Worm (Caenorhabditis elegans) whole organism, midembryonic: ENCODE data around the gene ZK669.2.

Experiments
- T22C8.4 ChIP-seq: fragments of 200-800 bp; sonication (Bioruptor generic); IDR thresholded peaks from 2 replicates; pipeline ENCODE4 v1.3.6; 2022; ENCODE audit warnings: missing genetic modification characterization, missing compliant biosample characterization
- cog-1 ChIP-seq: sonication (generic microtip); optimal IDR thresholded peaks from 2 replicates; lab custom pipeline; 2016; ENCODE audit warnings: missing genetic modification characterization, missing compliant biosample characterization
- flt-1 ChIP-seq: fragments of 200-800 bp; sonication (Bioruptor generic); IDR thresholded peaks from 2 replicates; pipeline ENCODE4 v1.3.6; 2022; ENCODE audit warnings: missing genetic modification characterization, missing compliant biosample characterization
- klf-2 ChIP-seq: fragments of 200-800 bp; sonication (Bioruptor generic); conservative IDR thresholded peaks from 2 replicates; pipeline ENCODE4 v1.3.6; 2022; ENCODE audit warnings: missing genetic modification reagents, missing genetic modification characterization, missing compliant biosample characterization
- med-1 ChIP-seq: sonication (generic microtip); optimal IDR thresholded peaks from 2 replicates; lab custom pipeline; 2017; ENCODE audit warnings: missing genetic modification characterization, mild to moderate bottlenecking, missing compliant biosample characterization, antibody characterized with exemption, missing genetic modification reagents; ENCODE audit not compliant: insufficient read depth
- ref-1 ChIP-seq: fragments of 200-800 bp; sonication (Bioruptor generic); conservative IDR thresholded peaks from 2 replicates; pipeline ENCODE4 v1.3.6; 2022; ENCODE audit warnings: missing genetic modification reagents, missing genetic modification characterization, missing compliant biosample characterization
- tab-1 ChIP-seq: fragments of 200-800 bp; sonication (Bioruptor generic); IDR thresholded peaks from 2 replicates; pipeline ENCODE4 v1.3.6; 2022; ENCODE audit warnings: missing genetic modification characterization, missing compliant biosample characterization
- ztf-23 ChIP-seq: fragments of 200-800 bp; sonication (Bioruptor generic); IDR thresholded peaks from 2 replicates; pipeline ENCODE4 v1.3.6; 2022; ENCODE audit warnings: missing genetic modification reagents, missing genetic modification characterization, missing compliant biosample characterization
- ztf-29 ChIP-seq: fragments of 200-800 bp; sonication (Bioruptor generic); IDR thresholded peaks from 2 replicates; pipeline ENCODE4 v1.3.6; 2022; ENCODE audit warnings: missing genetic modification reagents, missing genetic modification characterization, missing compliant biosample characterization

The ZK669.2 gene

ce11 chrII:7962181-7962580 is 24.2 kb upstream of the ZK669.2 start:
- TF ChIP-seq ztf-29 (GFP tag; lab: Robert Waterston, UW) (no peak), flt-1 (GFP tag; lab: Robert Waterston, UW) (no peak), tab-1 (GFP tag; lab: Robert Waterston, UW) (no peak), T22C8.4 (GFP tag; lab: Robert Waterston, UW) (no peak), med-1 (GFP tag; lab: Kevin White, UChicago) (no peak), ref-1 (no peak), cog-1 (no peak), ztf-23 (GFP tag; lab: Robert Waterston, UW) (no peak), klf-2 (no peak)

DNA sequence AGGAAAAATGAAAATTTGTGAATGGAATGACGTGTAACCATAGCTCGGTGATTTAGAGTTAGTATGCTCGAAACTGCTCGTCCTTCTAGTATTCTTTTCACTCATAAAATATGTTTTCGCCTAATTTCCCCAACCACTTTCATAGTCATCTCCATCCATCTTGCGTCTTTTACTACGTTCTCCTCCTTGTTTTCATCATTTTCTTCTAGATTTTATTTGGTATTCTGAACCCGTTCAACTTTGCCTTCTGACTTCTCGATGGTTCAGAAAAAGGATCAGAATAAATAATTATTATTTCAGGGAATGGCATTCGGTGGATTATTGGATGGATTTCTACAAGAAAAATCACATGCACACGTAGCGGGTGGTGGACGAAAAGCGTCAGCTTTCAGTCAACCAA is 20.6 kb upstream of the ZK669.2 start, which contains the start of gene C04H4.1:
TSS of gene C04H4.1 (plus strand) at position 301 of the 400 bp plus-strand sequence.
- no peak for TF ChIP-seq ztf-23 (GFP tag; lab: Robert Waterston, UW)
- no peak for TF ChIP-seq cog-1

DNA sequence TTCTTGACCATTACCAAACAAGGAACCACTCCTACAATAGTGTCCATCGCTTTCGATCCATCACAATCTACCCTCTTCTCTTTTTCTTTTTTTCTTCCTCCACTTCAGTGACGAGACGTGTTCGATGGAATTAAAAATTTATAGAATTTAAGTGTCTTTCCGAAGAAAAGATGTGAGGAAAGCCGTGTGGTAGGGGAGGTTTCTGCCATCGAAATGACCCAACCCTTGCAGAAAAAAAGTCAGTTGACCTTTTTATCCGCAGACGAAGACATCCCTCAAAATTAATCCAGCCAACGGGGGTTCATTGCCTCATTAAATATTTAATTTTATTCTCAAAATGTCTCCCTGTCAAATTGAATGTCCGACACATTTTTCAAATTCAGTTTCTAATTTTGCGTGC is 17.6 kb upstream of the ZK669.2 start:
- TF ChIP-seq ztf-23 (GFP tag; lab: Robert Waterston, UW) (no peak), klf-2 (no peak), ztf-29 (GFP tag; lab: Robert Waterston, UW) (no peak), tab-1 (GFP tag; lab: Robert Waterston, UW) (no peak), med-1 (GFP tag; lab: Kevin White, UChicago) (no peak), ref-1 (no peak), cog-1 (no peak), flt-1 (GFP tag; lab: Robert Waterston, UW) (no peak), T22C8.4 (GFP tag; lab: Robert Waterston, UW) (no peak)

DNA sequence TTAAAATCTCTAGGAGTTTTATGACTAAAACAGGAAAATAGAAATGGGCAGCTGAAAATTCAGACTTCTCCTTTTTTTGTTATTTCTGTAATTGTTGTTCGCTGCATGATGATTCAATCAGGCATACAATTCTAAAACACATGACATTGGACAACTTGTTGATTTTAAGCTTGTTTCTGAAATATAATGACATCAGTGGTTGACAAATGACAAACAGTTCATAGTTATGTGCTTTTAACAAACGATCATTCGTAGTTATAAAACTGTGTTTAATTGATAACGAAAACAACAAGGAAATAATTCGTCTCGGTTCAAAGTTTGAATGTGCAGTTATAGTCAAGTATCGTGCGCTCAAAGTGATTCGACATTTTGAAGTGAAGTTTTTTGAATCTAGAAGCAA is 10.3 kb upstream of the ZK669.2 start:
- TF ChIP-seq klf-2 = no peak
- TF ChIP-seq cog-1 = no peak
- TF ChIP-seq med-1 (GFP tag; lab: Kevin White, UChicago) = no peak
- TF ChIP-seq ref-1 = no peak
- TF ChIP-seq flt-1 (GFP tag; lab: Robert Waterston, UW) = no peak
- TF ChIP-seq tab-1 (GFP tag; lab: Robert Waterston, UW) = no peak
- TF ChIP-seq ztf-23 (GFP tag; lab: Robert Waterston, UW) = no peak
- no peak for TF ChIP-seq ztf-29 (GFP tag; lab: Robert Waterston, UW)
- no peak for TF ChIP-seq T22C8.4 (GFP tag; lab: Robert Waterston, UW)

DNA sequence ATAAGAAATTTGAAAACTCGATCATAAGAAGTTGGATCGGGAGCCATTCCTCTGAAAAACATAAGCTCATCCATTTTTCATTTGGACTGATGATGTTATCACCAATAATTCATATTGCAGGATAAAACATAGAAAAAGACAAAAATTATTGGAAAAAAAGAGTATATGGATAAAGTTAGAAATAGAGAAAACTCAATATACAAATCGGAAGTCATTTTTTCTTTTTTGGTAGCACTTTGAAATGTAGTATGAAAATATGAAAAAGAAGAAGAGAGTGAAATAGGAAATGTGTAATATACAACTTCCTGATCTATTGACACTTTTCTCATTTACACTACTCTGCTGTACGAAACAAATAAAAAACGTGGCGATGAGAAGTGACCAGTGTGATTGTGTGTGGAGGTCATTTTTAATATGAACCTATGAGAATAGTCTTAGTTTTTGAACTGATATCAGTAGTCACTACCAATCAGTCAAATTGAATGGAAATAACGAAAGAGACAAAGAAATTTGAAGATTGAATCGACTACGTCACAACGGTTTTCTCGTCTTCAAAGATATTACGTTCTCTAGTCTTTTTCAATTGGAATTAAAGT is 8.9 kb upstream of the ZK669.2 start, which contains the start of gene ZK669.5:
TSS of gene ZK669.5 (minus strand) at position 51 of the 596 bp plus-strand sequence.
- TF ChIP-seq ref-1 = no peak
- no peak for TF ChIP-seq ztf-29 (GFP tag; lab: Robert Waterston, UW)
- no peak for TF ChIP-seq tab-1 (GFP tag; lab: Robert Waterston, UW)
- TF ChIP-seq flt-1 (GFP tag; lab: Robert Waterston, UW) = no peak
- TF ChIP-seq T22C8.4 (GFP tag; lab: Robert Waterston, UW) = no peak
- TF ChIP-seq ztf-23 (GFP tag; lab: Robert Waterston, UW) = no peak
- no peak for TF ChIP-seq med-1 (GFP tag; lab: Kevin White, UChicago)
- no peak for TF ChIP-seq klf-2
- no peak for TF ChIP-seq cog-1

DNA sequence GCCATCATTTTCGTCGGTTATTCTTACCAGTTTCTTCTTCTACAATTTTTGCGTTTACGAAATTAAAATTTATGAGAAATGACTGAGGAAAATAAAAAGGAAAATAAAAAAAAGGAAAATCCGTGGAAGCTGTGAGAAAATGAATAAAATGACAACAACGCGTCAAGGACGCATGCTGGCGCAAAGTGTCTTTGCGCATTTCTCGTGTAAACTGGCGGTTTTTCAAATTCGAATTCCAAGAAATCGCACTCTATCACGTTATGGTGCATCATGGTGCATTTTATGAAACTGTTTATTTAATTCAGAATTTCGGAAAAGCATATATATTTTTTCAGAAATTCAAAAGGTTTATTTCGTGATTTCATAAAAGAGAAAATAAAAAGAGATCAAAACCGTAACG is 7.2 kb upstream of the ZK669.2 start, which contains the start of gene dbt-1:
TSS of gene dbt-1 (minus strand) at position 39 of the 400 bp plus-strand sequence.
- no peak for TF ChIP-seq ztf-29 (GFP tag; lab: Robert Waterston, UW)
- peak; percentile 21 for TF ChIP-seq cog-1

DNA sequence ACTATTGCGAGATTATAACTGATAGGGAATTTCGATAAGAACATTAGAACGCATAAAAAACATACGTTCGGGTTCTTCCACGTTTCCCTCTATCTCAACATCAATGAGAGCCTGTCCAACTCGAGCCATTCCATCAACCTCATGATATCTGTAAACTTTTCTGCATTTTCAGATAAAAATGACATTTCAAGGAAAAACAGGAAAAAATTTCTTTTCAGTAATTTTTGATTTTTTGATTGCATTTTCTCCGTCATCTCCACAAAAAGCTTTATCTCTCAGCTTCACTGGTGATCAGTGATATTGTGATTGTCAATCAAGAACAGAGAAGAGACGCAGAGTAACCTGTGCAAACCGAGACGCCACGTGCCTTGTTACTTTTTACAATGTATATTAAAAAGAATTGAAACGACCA is 6.4 kb upstream of the ZK669.2 start:
- TF ChIP-seq cog-1 = no peak
- TF ChIP-seq T22C8.4 (GFP tag; lab: Robert Waterston, UW) = no peak
- no peak for TF ChIP-seq klf-2
- no peak for TF ChIP-seq ref-1
- no peak for TF ChIP-seq flt-1 (GFP tag; lab: Robert Waterston, UW)
- no peak for TF ChIP-seq ztf-23 (GFP tag; lab: Robert Waterston, UW)
- TF ChIP-seq tab-1 (GFP tag; lab: Robert Waterston, UW) = no peak
- TF ChIP-seq ztf-29 (GFP tag; lab: Robert Waterston, UW) = no peak
- no peak for TF ChIP-seq med-1 (GFP tag; lab: Kevin White, UChicago)

DNA sequence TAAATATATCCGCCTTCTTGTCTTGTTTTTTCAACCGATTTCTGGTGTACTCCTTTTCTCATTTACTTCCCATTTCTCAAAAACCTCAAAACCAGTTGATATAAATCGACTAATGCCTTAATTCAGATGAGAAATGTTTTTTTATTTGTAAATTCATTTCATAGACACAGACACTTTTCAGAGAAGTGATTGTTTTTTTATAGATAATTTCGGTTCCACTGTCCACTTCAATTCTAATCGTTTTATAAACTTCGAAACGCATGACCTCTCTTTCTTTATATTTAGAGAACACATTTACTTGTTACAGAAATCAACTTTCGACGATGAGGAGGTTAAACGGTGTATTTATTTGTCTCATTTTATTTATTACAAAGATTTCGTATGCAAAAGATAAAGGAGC is 2.9 kb upstream of the ZK669.2 start, which contains the start of gene ZK669.3:
TSS of gene ZK669.3 (plus strand) at position 301 of the 400 bp plus-strand sequence.
- TF ChIP-seq tab-1 (GFP tag; lab: Robert Waterston, UW) (no peak), T22C8.4 (GFP tag; lab: Robert Waterston, UW) (no peak), ref-1 (no peak), med-1 (GFP tag; lab: Kevin White, UChicago) (no peak), ztf-29 (GFP tag; lab: Robert Waterston, UW) (no peak), flt-1 (GFP tag; lab: Robert Waterston, UW) (no peak), klf-2 (no peak), ztf-23 (GFP tag; lab: Robert Waterston, UW) (no peak)

DNA sequence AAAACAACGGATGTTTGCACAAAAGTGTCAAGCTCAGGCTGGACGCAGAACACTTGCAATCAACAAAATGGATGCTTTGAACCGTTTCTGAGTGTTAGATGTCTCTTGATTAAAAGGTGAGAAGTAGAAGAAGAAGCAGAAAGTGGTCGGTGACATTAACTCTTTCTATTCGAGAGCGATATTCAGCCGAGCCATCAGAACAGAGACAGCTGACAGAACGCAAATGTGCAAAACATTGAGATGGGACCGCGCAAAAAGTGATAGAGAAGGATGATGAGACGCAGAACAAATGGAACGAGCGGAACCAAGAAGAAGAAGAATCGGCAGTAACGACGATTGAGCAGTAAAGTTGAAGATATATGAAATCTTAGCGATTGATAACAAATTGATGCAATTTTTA is 2.4 kb downstream of the ZK669.2 start:
- no peak for TF ChIP-seq ref-1
- TF ChIP-seq cog-1 = no peak
- TF ChIP-seq med-1 (GFP tag; lab: Kevin White, UChicago) = no peak
- no peak for TF ChIP-seq T22C8.4 (GFP tag; lab: Robert Waterston, UW)
- TF ChIP-seq tab-1 (GFP tag; lab: Robert Waterston, UW) = no peak
- TF ChIP-seq ztf-29 (GFP tag; lab: Robert Waterston, UW) = no peak
- TF ChIP-seq klf-2 = no peak
- no peak for TF ChIP-seq flt-1 (GFP tag; lab: Robert Waterston, UW)
- TF ChIP-seq ztf-23 (GFP tag; lab: Robert Waterston, UW) = no peak

ce11 chrII:7930671-7931070 is 7.3 kb downstream of the ZK669.2 start:
- TF ChIP-seq tab-1 (GFP tag; lab: Robert Waterston, UW) = no peak
- TF ChIP-seq ref-1 = no peak
- TF ChIP-seq ztf-29 (GFP tag; lab: Robert Waterston, UW) = no peak
- TF ChIP-seq cog-1 = no peak
- TF ChIP-seq klf-2 = no peak
- TF ChIP-seq T22C8.4 (GFP tag; lab: Robert Waterston, UW) = no peak
- TF ChIP-seq flt-1 (GFP tag; lab: Robert Waterston, UW) = no peak
- TF ChIP-seq med-1 (GFP tag; lab: Kevin White, UChicago) = no peak
- no peak for TF ChIP-seq ztf-23 (GFP tag; lab: Robert Waterston, UW)
